Worm (Caenorhabditis elegans) whole organism, L2 larva: ENCODE measurements around the gene K08D8.10.

Source experiments
- ama-1 ChIP-seq: fragments of 150-350 bp; optimal IDR thresholded peaks from 2 replicates; lab custom pipeline; 2018; ENCODE audit warnings: inconsistent platforms
- blmp-1 ChIP-seq: sonication (generic microtip); optimal IDR thresholded peaks from 2 replicates; lab custom pipeline; 2017; ENCODE audit warnings: missing genetic modification characterization, mild to moderate bottlenecking, missing compliant biosample characterization, antibody characterized with exemption, moderate library complexity; ENCODE audit not compliant: insufficient read depth
- ceh-16 ChIP-seq: fragments of 150-350 bp; optimal IDR thresholded peaks from 2 replicates; lab custom pipeline; 2014; ENCODE audit warnings: missing biosample characterization, missing genetic modification characterization
- ceh-82 ChIP-seq: fragments of 150-350 bp; optimal IDR thresholded peaks from 2 replicates; lab custom pipeline; 2014; ENCODE audit warnings: missing biosample characterization, missing genetic modification characterization
- lin-13 ChIP-seq: fragments of 150-350 bp; optimal IDR thresholded peaks from 2 replicates; lab custom pipeline; 2014; ENCODE audit warnings: missing biosample characterization, missing genetic modification reagents, missing genetic modification characterization
- lsy-2 ChIP-seq, 2 experiments: fragments of 150-350 bp in 1 of 2; sonication (generic microtip) in 1 of 2; optimal IDR thresholded peaks; 2 replicates each; lab custom pipeline; 2014 to 2017; ENCODE audit warnings: missing biosample characterization in 2 of 2, missing genetic modification characterization in 2 of 2
- nhr-10 ChIP-seq: sonication (generic microtip); optimal IDR thresholded peaks from 2 replicates; lab custom pipeline; 2017; ENCODE audit warnings: missing biosample characterization, missing genetic modification characterization
- nhr-11 ChIP-seq: fragments of 150-350 bp; optimal IDR thresholded peaks from 2 replicates; lab custom pipeline; 2014; ENCODE audit warnings: missing biosample characterization, missing genetic modification characterization
- nhr-237 ChIP-seq: fragments of 150-350 bp; optimal IDR thresholded peaks from 2 replicates; lab custom pipeline; 2014; ENCODE audit warnings: missing biosample characterization, missing genetic modification characterization
- nhr-6 ChIP-seq: fragments of 150-350 bp; optimal IDR thresholded peaks from 2 replicates; lab custom pipeline; 2014; ENCODE audit warnings: missing biosample characterization, missing genetic modification characterization
- nhr-77 ChIP-seq: fragments of 150-350 bp; optimal IDR thresholded peaks from 2 replicates; lab custom pipeline; 2014; ENCODE audit warnings: missing biosample characterization, missing genetic modification characterization
- snpc-4 ChIP-seq: fragments of 150-350 bp; optimal IDR thresholded peaks from 2 replicates; lab custom pipeline; 2014; ENCODE audit warnings: missing biosample characterization, missing genetic modification characterization
- unc-39 ChIP-seq: fragments of 150-350 bp; optimal IDR thresholded peaks from 2 replicates; lab custom pipeline; 2014; ENCODE audit warnings: missing biosample characterization, missing genetic modification characterization
- zag-1 ChIP-seq: fragments of 150-350 bp; optimal IDR thresholded peaks from 2 replicates; lab custom pipeline; 2014; ENCODE audit warnings: missing biosample characterization, missing genetic modification characterization

DNA sequence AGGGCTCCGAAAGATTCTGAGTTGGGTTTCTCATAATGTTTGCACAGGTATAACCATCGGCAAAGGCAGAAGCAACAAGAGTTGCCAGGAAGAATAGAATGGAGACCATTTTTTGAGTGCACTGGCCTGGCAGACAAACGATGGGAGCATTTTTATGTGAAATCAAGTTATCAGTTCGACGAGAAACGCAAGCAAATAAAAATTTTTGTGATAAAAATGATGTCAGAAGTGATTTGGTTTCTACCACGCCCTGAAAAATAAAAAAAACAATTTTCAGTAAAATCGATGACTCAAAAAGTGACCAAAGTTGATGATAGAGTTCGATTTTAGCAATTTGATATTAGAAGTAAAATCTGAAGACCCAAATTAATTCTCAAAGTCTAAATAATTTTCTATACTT, 9.5 kb downstream of the K08D8.10 start, which contains the start of gene K08D8.4:
- no peak for TF ChIP-seq ama-1 (lab: Kevin White, UChicago)
- TF ChIP-seq ceh-82: no peak
- no peak for TF ChIP-seq nhr-11 (tag; lab: Kevin White, UChicago)
- no peak for TF ChIP-seq nhr-77 (tag; lab: Kevin White, UChicago)
- TF ChIP-seq snpc-4 (tag; lab: Kevin White, UChicago): no peak
- no peak for TF ChIP-seq nhr-237 (tag; lab: Kevin White, UChicago)
- TF ChIP-seq ceh-16: no peak
- no peak for TF ChIP-seq zag-1 (tag; lab: Kevin White, UChicago)
- TF ChIP-seq lsy-2 (tag; optimal IDR thresholded peaks at IDR 0.05; lab: Kevin White, UChicago): no peak
- TF ChIP-seq nhr-6 (tag; lab: Kevin White, UChicago): no peak
- no peak for TF ChIP-seq nhr-10 (tag; lab: Kevin White, UChicago)
- no peak for TF ChIP-seq unc-39 (tag; lab: Kevin White, UChicago)
- no peak for TF ChIP-seq lin-13 (GFP tag; lab: Kevin White, UChicago)
- no peak for TF ChIP-seq blmp-1 (tag; lab: Kevin White, UChicago)
